Worm (Caenorhabditis elegans): ENCODE data around the gene K07H8.7.

- TF ChIP-seq Y79H2A.3 (GFP tag; conservative IDR thresholded peaks at IDR 0.05) (no peak), tlf-1 (GFP tag; optimal IDR thresholded peaks at IDR 0.05) (no peak), ceh-100 (GFP tag; IDR thresholded peaks at IDR 0.05) (no peak), let-526 (GFP tag; IDR thresholded peaks at IDR 0.05) (no peak), snpc-4 (GFP tag; optimal IDR thresholded peaks at IDR 0.05) (no peak), snpc-4 (tag; optimal IDR thresholded peaks at IDR 0.05) (no peak), F10E7.11 (tag; optimal IDR thresholded peaks at IDR 0.05) (no peak), F33H1.4 (GFP tag; IDR thresholded peaks at IDR 0.05) (no peak), T07F8.4 (tag; optimal IDR thresholded peaks at IDR 0.05) (no peak), aptf-2 (GFP tag; conservative IDR thresholded peaks at IDR 0.05) (no peak), F52B5.7 (tag; optimal IDR thresholded peaks at IDR 0.05) (no peak), ceh-91 (GFP tag; IDR thresholded peaks at IDR 0.05) (no peak), let-607 (tag; optimal IDR thresholded peaks at IDR 0.05) (no peak), ztf-3 (GFP tag; optimal IDR thresholded peaks at IDR 0.05) (no peak), xnd-1 (tag; optimal IDR thresholded peaks at IDR 0.05) (no peak)
Measured at ce11 chrIV:8275232-8275631, 15.4 kb upstream of the K07H8.7 start, which contains the start of gene K07H8.11.

Measured in whole organism, young adult.